Fruit fly (Drosophila melanogaster) whole organism, wandering third instar larva: ENCODE measurements around the gene CG32278.
A peak's percentile ranks its signal among the peaks of the same experiment; 100 is the strongest.

Source experiments
- Abd-B ChIP-seq: fragments of >200 bp; optimal IDR thresholded peaks from 2 replicates; lab custom pipeline; 2017; ENCODE audit warnings: missing biosample characterization, missing genetic modification characterization
- CG32264 ChIP-seq: fragments of 200-800 bp; sonication (Bioruptor generic); optimal IDR thresholded peaks from 2 replicates; lab custom pipeline; 2016; ENCODE audit warnings: missing biosample characterization, missing genetic modification characterization
- CG9705 ChIP-seq: fragments of 200-800 bp; sonication (Bioruptor generic); optimal IDR thresholded peaks from 2 replicates; lab custom pipeline; 2018; ENCODE audit warnings: missing biosample characterization, mild to moderate bottlenecking, missing genetic modification characterization
- CrebA ChIP-seq: fragments of 200-800 bp; sonication (Bioruptor generic); optimal IDR thresholded peaks from 2 replicates; lab custom pipeline; 2016; ENCODE audit warnings: missing biosample characterization, mild to moderate bottlenecking, missing genetic modification characterization, borderline replicate concordance
- Dfd ChIP-seq: fragments of >200 bp; optimal IDR thresholded peaks from 2 replicates; lab custom pipeline; 2017; ENCODE audit warnings: missing biosample characterization, missing genetic modification characterization
- Dif ChIP-seq: fragments of 200-275, 200-300 bp; sonication (Bioruptor generic); optimal IDR thresholded peaks from 2 replicates; lab custom pipeline; 2018; ENCODE audit warnings: missing biosample characterization, missing genetic modification characterization; ENCODE audit not compliant: partially characterized antibody
- GATAd ChIP-seq: sonication (Bioruptor generic); optimal IDR thresholded peaks from 2 replicates; lab custom pipeline; 2016; ENCODE audit warnings: missing biosample characterization, missing genetic modification characterization
- HLH106 ChIP-seq: fragments of 200-800 bp; optimal IDR thresholded peaks from 3 replicates; lab custom pipeline; 2019; ENCODE audit warnings: missing biosample characterization, mild to moderate bottlenecking, missing genetic modification characterization, moderate library complexity
- Hnf4 ChIP-seq: fragments of 200-800 bp; sonication (Bioruptor generic); optimal IDR thresholded peaks from 2 replicates; lab custom pipeline; 2016; ENCODE audit warnings: missing biosample characterization, mild to moderate bottlenecking, missing genetic modification characterization
- Hr78 ChIP-seq: fragments of >200 bp; optimal IDR thresholded peaks from 2 replicates; lab custom pipeline; 2017; ENCODE audit warnings: missing biosample characterization, missing genetic modification characterization
- Hr83 ChIP-seq: fragments of 200-300 bp; sonication (Bioruptor generic); optimal IDR thresholded peaks from 2 replicates; lab custom pipeline; 2016; ENCODE audit warnings: missing biosample characterization, mild to moderate bottlenecking, missing genetic modification characterization, moderate library complexity; ENCODE audit not compliant: poor library complexity, severe bottlenecking
- Jra ChIP-seq: sonication (Bioruptor generic); optimal IDR thresholded peaks from 2 replicates; lab custom pipeline; 2016; ENCODE audit warnings: missing biosample characterization, missing genetic modification characterization
- Mio ChIP-seq: sonication (Bioruptor generic); optimal IDR thresholded peaks from 2 replicates; lab custom pipeline; 2016; ENCODE audit warnings: missing biosample characterization, missing genetic modification characterization
- Myc ChIP-seq: fragments of >200 bp; optimal IDR thresholded peaks from 2 replicates; lab custom pipeline; 2017
- N ChIP-seq: fragments of >200 bp; optimal IDR thresholded peaks from 2 replicates; lab custom pipeline; 2018; ENCODE audit warnings: missing biosample characterization, missing external identifiers, missing genetic modification characterization
- OdsH ChIP-seq: fragments of 200-800 bp; sonication (Bioruptor generic); optimal IDR thresholded peaks from 2 replicates; lab custom pipeline; 2016; ENCODE audit warnings: missing biosample characterization, mild to moderate bottlenecking, missing genetic modification characterization
- Rel ChIP-seq, 2 experiments: fragments of 200-800 bp; sonication (Bioruptor generic) in 1 of 2; optimal IDR thresholded peaks; 2 replicates in 1 of 2; 3 replicates in 1 of 2; lab custom pipeline; 2016 to 2019; ENCODE audit warnings: mild to moderate bottlenecking in 2 of 2, missing biosample characterization in 2 of 2, missing genetic modification characterization in 2 of 2, moderate library complexity in 1 of 2
- Sp1 ChIP-seq: fragments of 200-800 bp; sonication (Bioruptor generic); optimal IDR thresholded peaks from 3 replicates; lab custom pipeline; 2019; ENCODE audit warnings: missing biosample characterization, mild to moderate bottlenecking, missing genetic modification characterization, moderate library complexity
- Vsx2 ChIP-seq: fragments of 200-300, 225-300 bp; sonication (Bioruptor generic); optimal IDR thresholded peaks from 2 replicates; lab custom pipeline; 2018; ENCODE audit warnings: missing biosample characterization, missing genetic modification characterization; ENCODE audit not compliant: partially characterized antibody
- br ChIP-seq: fragments of 200-800 bp; sonication (Bioruptor generic); optimal IDR thresholded peaks from 2 replicates; lab custom pipeline; 2016; ENCODE audit warnings: missing biosample characterization, missing genetic modification characterization
- brk ChIP-seq: fragments of 200-800 bp; sonication (Bioruptor generic); optimal IDR thresholded peaks from 2 replicates; lab custom pipeline; 2016; ENCODE audit warnings: missing biosample characterization, mild to moderate bottlenecking, missing genetic modification characterization
- dl ChIP-seq, 2 experiments: fragments of 175-275, 200-275 bp in 1 of 2; fragments of 200-275 bp in 1 of 2; sonication (Bioruptor generic); optimal IDR thresholded peaks; lab custom pipeline; 2018; ENCODE audit warnings: mild to moderate bottlenecking in 2 of 2, missing biosample characterization in 2 of 2, missing genetic modification characterization in 2 of 2, moderate library complexity in 2 of 2; ENCODE audit not compliant: partially characterized antibody in 2 of 2, insufficient read depth in 1 of 2
- dmrt93B ChIP-seq: fragments of 200-800 bp; sonication (Bioruptor generic); optimal IDR thresholded peaks from 2 replicates; lab custom pipeline; 2018; ENCODE audit warnings: missing biosample characterization, mild to moderate bottlenecking, missing genetic modification characterization
- dsf ChIP-seq: sonication (Bioruptor generic); optimal IDR thresholded peaks from 2 replicates; lab custom pipeline; 2016; ENCODE audit warnings: missing biosample characterization, missing genetic modification characterization, borderline replicate concordance
- ey ChIP-seq: fragments of 200-800 bp; sonication (Bioruptor generic); optimal IDR thresholded peaks from 2 replicates; lab custom pipeline; 2016; ENCODE audit warnings: missing biosample characterization, missing genetic modification characterization
- foxo ChIP-seq, 2 experiments: fragments of 200-800 bp; sonication (Bioruptor generic); optimal IDR thresholded peaks; 2 replicates in 1 of 2; 3 replicates in 1 of 2; lab custom pipeline; 2016 to 2017; ENCODE audit warnings: missing biosample characterization in 2 of 2, missing genetic modification characterization in 2 of 2
- fru ChIP-seq: fragments of 200-800 bp; sonication (Bioruptor generic); optimal IDR thresholded peaks from 3 replicates; lab custom pipeline; 2016; ENCODE audit warnings: missing biosample characterization, mild to moderate bottlenecking, missing genetic modification characterization
- h ChIP-seq: fragments of 200-800 bp; sonication (Bioruptor generic); optimal IDR thresholded peaks from 3 replicates; lab custom pipeline; 2016; ENCODE audit warnings: missing biosample characterization, mild to moderate bottlenecking, missing genetic modification characterization
- jim ChIP-seq: fragments of 175-275, 200-325 bp; sonication (Bioruptor generic); optimal IDR thresholded peaks from 2 replicates; lab custom pipeline; 2016; ENCODE audit warnings: missing biosample characterization, mild to moderate bottlenecking, missing genetic modification characterization
- lola ChIP-seq: fragments of >200 bp; optimal IDR thresholded peaks from 2 replicates; lab custom pipeline; 2017; ENCODE audit warnings: missing biosample characterization, missing genetic modification characterization
- pan ChIP-seq: fragments of >200 bp; optimal IDR thresholded peaks from 2 replicates; lab custom pipeline; 2017
- psq ChIP-seq: fragments of 200-800 bp; sonication (Bioruptor generic); optimal IDR thresholded peaks from 3 replicates; lab custom pipeline; 2017; ENCODE audit warnings: missing biosample characterization, mild to moderate bottlenecking, missing genetic modification characterization, moderate library complexity
- rgr ChIP-seq: fragments of 200-800 bp; sonication (Bioruptor generic); optimal IDR thresholded peaks from 3 replicates; lab custom pipeline; 2016; ENCODE audit warnings: missing biosample characterization, mild to moderate bottlenecking, missing genetic modification characterization
- sage ChIP-seq: fragments of 200-800 bp; sonication (Bioruptor generic); optimal IDR thresholded peaks from 2 replicates; lab custom pipeline; 2016; ENCODE audit warnings: missing biosample characterization, mild to moderate bottlenecking, missing genetic modification characterization
- sv ChIP-seq: fragments of 200-800 bp; sonication (Bioruptor generic); optimal IDR thresholded peaks from 3 replicates; lab custom pipeline; 2016; ENCODE audit warnings: missing biosample characterization, missing genetic modification characterization
- tai ChIP-seq: sonication (Bioruptor generic); optimal IDR thresholded peaks from 2 replicates; lab custom pipeline; 2016; ENCODE audit warnings: missing biosample characterization, missing genetic modification characterization
- usp ChIP-seq: fragments of >200 bp; optimal IDR thresholded peaks from 2 replicates; lab custom pipeline; 2017; ENCODE audit warnings: missing biosample characterization, missing genetic modification characterization
- woc ChIP-seq: sonication (Bioruptor generic); optimal IDR thresholded peaks from 2 replicates; lab custom pipeline; 2016; ENCODE audit warnings: missing biosample characterization, mild to moderate bottlenecking, missing genetic modification characterization

Gene CG32278

dm6 chr3L:3197464-3197863 lies 28.4 kb downstream of the CG32278 start, which contains the start of gene CG14966:
TSS of gene CG14966 (minus strand) at chr3L:3197631.
- no peak for TF ChIP-seq pan (lab: Kevin White, UChicago)
- TF ChIP-seq GATAd (GFP tag; lab: Kevin White, UChicago) = no peak
- TF ChIP-seq CG9705 (GFP tag; lab: Kevin White, UChicago) = peak; percentile 13
- no peak for TF ChIP-seq dsf (GFP tag; lab: Kevin White, UChicago)
- no peak for TF ChIP-seq N (GFP tag; lab: Kevin White, UChicago)
- no peak for TF ChIP-seq Rel (GFP tag; optimal IDR thresholded peaks at IDR 0.05; lab: Kevin White, UChicago)
- TF ChIP-seq Rel (tag; optimal IDR thresholded peaks at IDR 0.05; lab: Kevin White, UChicago) = peak; percentile 55
- TF ChIP-seq sv = peak; percentile 5
- TF ChIP-seq Sp1 = peak; percentile 15
- TF ChIP-seq Hr83 = peak; percentile 55
- TF ChIP-seq jim = peak; percentile 14
- peak; percentile 25 for TF ChIP-seq HLH106 (tag; lab: Kevin White, UChicago)
- no peak for TF ChIP-seq Myc (lab: Kevin White, UChicago)
- no peak for TF ChIP-seq Vsx2 (GFP tag; lab: Kevin White, UChicago)
- no peak for TF ChIP-seq lola (GFP tag; lab: Kevin White, UChicago)
- TF ChIP-seq CrebA (GFP tag; lab: Kevin White, UChicago) = no peak
- TF ChIP-seq usp (GFP tag; lab: Kevin White, UChicago) = no peak
- no peak for TF ChIP-seq Dfd
- TF ChIP-seq Dif (GFP tag; lab: Kevin White, UChicago) = no peak
- no peak for TF ChIP-seq dmrt93B (GFP tag; lab: Kevin White, UChicago)
- no peak for TF ChIP-seq tai
- peak; percentile 25 for TF ChIP-seq sage (GFP tag; lab: Kevin White, UChicago)
- peak; percentile 79 for TF ChIP-seq Hnf4
- TF ChIP-seq ey (GFP tag; lab: Kevin White, UChicago) = no peak
- no peak for TF ChIP-seq CG32264 (GFP tag; lab: Kevin White, UChicago)
- no peak for TF ChIP-seq dl (GFP tag; optimal IDR thresholded peaks at IDR 0.05; lab: Kevin White, UChicago; ENCODE audit: insufficient read depth in 1 of 2, partially characterized antibody in 2 of 2)
- TF ChIP-seq brk = no peak
- TF ChIP-seq Hr78 = no peak
- TF ChIP-seq fru (GFP tag; lab: Kevin White, UChicago) = peak; percentile 43
- TF ChIP-seq foxo (GFP tag; optimal IDR thresholded peaks at IDR 0.05; lab: Kevin White, UChicago) = peak in 1 of 2 experiments; percentile 59
- TF ChIP-seq psq (GFP tag; lab: Kevin White, UChicago) = no peak
- no peak for TF ChIP-seq Abd-B
- TF ChIP-seq br = peak; percentile 45
- peak; percentile 59 for TF ChIP-seq rgr (GFP tag; lab: Kevin White, UChicago)
- TF ChIP-seq OdsH (GFP tag; lab: Kevin White, UChicago) = peak; percentile 44
- TF ChIP-seq h = peak; percentile 55
- peak; percentile 68 for TF ChIP-seq woc (GFP tag; lab: Kevin White, UChicago)
- TF ChIP-seq Jra (GFP tag; lab: Kevin White, UChicago) = peak; percentile 50

- TF ChIP-seq usp (GFP tag; lab: Kevin White, UChicago) (no peak), Rel (GFP tag; optimal IDR thresholded peaks at IDR 0.05; lab: Kevin White, UChicago) (no peak), Rel (tag; optimal IDR thresholded peaks at IDR 0.05; lab: Kevin White, UChicago) (peak; percentile 73), Jra (GFP tag; lab: Kevin White, UChicago) (no peak), h (peak; percentile 90), Myc (lab: Kevin White, UChicago) (peak; percentile 83), Dfd (no peak), ey (GFP tag; lab: Kevin White, UChicago) (peak; percentile 76), Sp1 (peak; percentile 80), OdsH (GFP tag; lab: Kevin White, UChicago) (peak; percentile 75), jim (peak; percentile 90), fru (GFP tag; lab: Kevin White, UChicago) (peak; percentile 89), foxo (GFP tag; optimal IDR thresholded peaks at IDR 0.05; lab: Kevin White, UChicago) (peak in 1 of 2 experiments; percentile 90), dmrt93B (GFP tag; lab: Kevin White, UChicago) (no peak), dsf (GFP tag; lab: Kevin White, UChicago) (no peak), Dif (GFP tag; lab: Kevin White, UChicago) (no peak), Hnf4 (no peak), CG32264 (GFP tag; lab: Kevin White, UChicago) (peak; percentile 18), CrebA (GFP tag; lab: Kevin White, UChicago) (peak; percentile 97), dl (GFP tag; optimal IDR thresholded peaks at IDR 0.05; lab: Kevin White, UChicago; ENCODE audit: insufficient read depth in 1 of 2, partially characterized antibody in 2 of 2) (no peak), br (peak; percentile 81), brk (no peak), woc (GFP tag; lab: Kevin White, UChicago) (peak; percentile 88), rgr (GFP tag; lab: Kevin White, UChicago) (peak; percentile 87), psq (GFP tag; lab: Kevin White, UChicago) (peak; percentile 62), HLH106 (tag; lab: Kevin White, UChicago) (peak; percentile 79), sv (peak; percentile 69), sage (GFP tag; lab: Kevin White, UChicago) (no peak), Vsx2 (GFP tag; lab: Kevin White, UChicago) (no peak), Abd-B (no peak), Mio (GFP tag; lab: Kevin White, UChicago) (no peak), Hr83 (peak; percentile 57), N (GFP tag; lab: Kevin White, UChicago) (no peak), lola (GFP tag; lab: Kevin White, UChicago) (no peak), tai (no peak), pan (lab: Kevin White, UChicago) (no peak), CG9705 (GFP tag; lab: Kevin White, UChicago) (peak; percentile 63), GATAd (GFP tag; lab: Kevin White, UChicago) (no peak), Hr78 (no peak)
These were observed 29.6 kb downstream of the CG32278 start, which contains the start of the genes CG32276 and gry for dm6 chr3L:3198447-3199402. TSS of gene CG32276 (minus strand) at chr3L:3199047. TSS of gene gry (plus strand) at chr3L:3199090.
